Fruit fly (Drosophila melanogaster) whole organism, embryonic: ENCODE results near the gene CG7342.

Source experiments
- CG10147 ChIP-seq: fragments of 200-800 bp; sonication (Bioruptor generic); optimal IDR thresholded peaks from 2 replicates; lab custom pipeline; 2019; ENCODE audit warnings: missing biosample characterization, mild to moderate bottlenecking, missing genetic modification characterization, moderate library complexity
- CG11696 ChIP-seq: fragments of 200-800 bp; sonication (Bioruptor generic); IDR thresholded peaks from 2 replicates; pipeline ENCODE4 v1.3.6; 2022; ENCODE audit warnings: missing biosample characterization, missing genetic modification characterization
- CG1233 ChIP-seq: fragments of 200-800 bp; sonication (Bioruptor generic); optimal IDR thresholded peaks from 4 replicates; lab custom pipeline; 2018; ENCODE audit warnings: missing biosample characterization, mild to moderate bottlenecking, missing genetic modification characterization
- CG13123 ChIP-seq: fragments of 200-800 bp; sonication (Bioruptor generic); optimal IDR thresholded peaks from 2 replicates; lab custom pipeline; 2016; ENCODE audit warnings: missing biosample characterization, missing genetic modification characterization
- CG13424 ChIP-seq: fragments of 200-800 bp; sonication (Bioruptor generic); optimal IDR thresholded peaks from 2 replicates; lab custom pipeline; 2019; ENCODE audit warnings: missing biosample characterization, mild to moderate bottlenecking, missing genetic modification characterization, moderate library complexity
- CG15269 ChIP-seq: fragments of 200-800 bp; sonication (Bioruptor generic); optimal IDR thresholded peaks from 2 replicates; lab custom pipeline; 2018; ENCODE audit warnings: missing biosample characterization, mild to moderate bottlenecking, missing genetic modification characterization, moderate library complexity
- CG2129 ChIP-seq: fragments of 200-800 bp; sonication (Bioruptor generic); IDR thresholded peaks from 2 replicates; pipeline ENCODE4 v1.3.6; 2022; ENCODE audit warnings: missing biosample characterization, missing genetic modification characterization; ENCODE audit not compliant: partially characterized antibody
- CG3065 ChIP-seq: fragments of 200-800 bp; sonication (Bioruptor generic); optimal IDR thresholded peaks from 2 replicates; lab custom pipeline; 2016; ENCODE audit warnings: missing biosample characterization, missing genetic modification characterization
- CG31441 ChIP-seq: fragments of 200-800 bp; sonication (Bioruptor generic); IDR thresholded peaks from 2 replicates; pipeline ENCODE4 v1.3.6; 2022; ENCODE audit warnings: missing biosample characterization, missing genetic modification characterization
- CG34376 ChIP-seq: fragments of 200-800 bp; sonication (Bioruptor generic); optimal IDR thresholded peaks from 2 replicates; lab custom pipeline; 2018; ENCODE audit warnings: missing biosample characterization, mild to moderate bottlenecking, missing genetic modification characterization
- CG4404 ChIP-seq: fragments of 200-800 bp; sonication (Bioruptor generic); IDR thresholded peaks from 2 replicates; pipeline ENCODE4 v1.3.6; 2022; ENCODE audit warnings: missing biosample characterization, missing genetic modification characterization
- CG4424 ChIP-seq: fragments of 200-800 bp; sonication (Bioruptor generic); optimal IDR thresholded peaks from 3 replicates; lab custom pipeline; 2016; ENCODE audit warnings: missing biosample characterization, missing genetic modification characterization
- CG6175 ChIP-seq: fragments of 200-800 bp; sonication (Bioruptor generic); IDR thresholded peaks from 3 replicates; pipeline ENCODE4 v1.3.6; 2022; ENCODE audit warnings: missing biosample characterization, missing genetic modification characterization
- CG6254 ChIP-seq: fragments of 200-800 bp; sonication (Bioruptor generic); optimal IDR thresholded peaks from 3 replicates; lab custom pipeline; 2017; ENCODE audit warnings: mild to moderate bottlenecking, missing biosample characterization, missing genetic modification reagents, missing genetic modification characterization
- CG8290 ChIP-seq, 3 experiments: fragments of 200-800 bp; sonication (Bioruptor generic); optimal IDR thresholded peaks; 2 replicates each; lab custom pipeline; 2016 to 2019; ENCODE audit warnings: missing biosample characterization in 3 of 3, missing genetic modification characterization in 3 of 3, mild to moderate bottlenecking in 2 of 3, moderate library complexity in 1 of 3
- CkIIα-i1 ChIP-seq: fragments of 200-800 bp; sonication (Bioruptor generic); IDR thresholded peaks from 2 replicates; pipeline ENCODE4 v1.3.6; 2022; ENCODE audit warnings: missing biosample characterization, missing genetic modification characterization
- D19A ChIP-seq: fragments of 200-800 bp; optimal IDR thresholded peaks from 3 replicates; lab custom pipeline; 2019; ENCODE audit warnings: missing biosample characterization, mild to moderate bottlenecking, missing genetic modification characterization, moderate library complexity
- Doc3 ChIP-seq: fragments of 200-800 bp; sonication (Bioruptor generic); IDR thresholded peaks from 3 replicates; pipeline ENCODE4 v1.3.6; 2022; ENCODE audit warnings: missing biosample characterization, missing genetic modification characterization; ENCODE audit not compliant: partially characterized antibody
- Fer1 ChIP-seq: fragments of 200-800 bp; sonication (Bioruptor generic); optimal IDR thresholded peaks from 2 replicates; lab custom pipeline; 2017; ENCODE audit warnings: missing biosample characterization, mild to moderate bottlenecking, missing genetic modification characterization
- GATAe ChIP-seq: fragments of 200-800 bp; sonication (Bioruptor generic); conservative IDR thresholded peaks from 2 replicates; pipeline ENCODE4 v1.3.6; 2022; ENCODE audit warnings: missing biosample characterization, missing genetic modification characterization
- Hmr ChIP-seq: fragments of 200-800 bp; sonication (Bioruptor generic); optimal IDR thresholded peaks from 3 replicates; lab custom pipeline; 2017; ENCODE audit warnings: mild to moderate bottlenecking, missing biosample characterization, missing genetic modification reagents, missing genetic modification characterization
- Med ChIP-seq: fragments of 200-800 bp; sonication (Bioruptor generic); peaks from one replicate; lab custom pipeline; 2016; ENCODE audit warnings: missing biosample characterization, missing genetic modification characterization, mild to moderate bottlenecking, inconsistent platforms, moderate library complexity
- NK7.1 ChIP-seq: fragments of 200-800 bp; sonication (Bioruptor generic); optimal IDR thresholded peaks from 3 replicates; lab custom pipeline; 2016; ENCODE audit warnings: missing biosample characterization, missing genetic modification characterization
- PHDP ChIP-seq: fragments of 200-800 bp; sonication (Bioruptor generic); optimal IDR thresholded peaks from 3 replicates; lab custom pipeline; 2018; ENCODE audit warnings: missing biosample characterization, mild to moderate bottlenecking, missing genetic modification characterization, moderate library complexity
- Pdp1 ChIP-seq, 2 experiments: fragments of 200-800 bp; sonication (Bioruptor generic); optimal IDR thresholded peaks; 3 replicates each; lab custom pipeline; 2016; ENCODE audit warnings: missing biosample characterization in 2 of 2, missing genetic modification characterization in 2 of 2, mild to moderate bottlenecking in 1 of 2, moderate library complexity in 1 of 2
- Side ChIP-seq: fragments of 200-800 bp; sonication (Bioruptor generic); optimal IDR thresholded peaks from 2 replicates; lab custom pipeline; 2016; ENCODE audit warnings: missing biosample characterization, missing genetic modification characterization
- Sox100B ChIP-seq: fragments of 200-800 bp; sonication (Bioruptor generic); optimal IDR thresholded peaks from 3 replicates; lab custom pipeline; 2018; ENCODE audit warnings: missing biosample characterization, mild to moderate bottlenecking, missing genetic modification characterization
- al ChIP-seq: fragments of 200-800 bp; sonication (Bioruptor generic); IDR thresholded peaks from 2 replicates; pipeline ENCODE4 v1.3.6; 2022; ENCODE audit warnings: missing biosample characterization, missing genetic modification characterization
- cato ChIP-seq: fragments of 200-800 bp; sonication (Bioruptor generic); optimal IDR thresholded peaks from 2 replicates; lab custom pipeline; 2016; ENCODE audit warnings: missing biosample characterization, missing genetic modification characterization, borderline replicate concordance
- dimm ChIP-seq: fragments of 200-800 bp; sonication (Bioruptor generic); IDR thresholded peaks from 2 replicates; pipeline ENCODE4 v1.3.6; 2022; ENCODE audit warnings: missing biosample characterization, missing genetic modification characterization
- dmrt99B ChIP-seq: fragments of 200-800 bp; sonication (Bioruptor generic); optimal IDR thresholded peaks from 2 replicates; lab custom pipeline; 2018; ENCODE audit warnings: missing biosample characterization, mild to moderate bottlenecking, missing genetic modification characterization, moderate library complexity
- en ChIP-seq: fragments of 200-800 bp; sonication (Bioruptor generic); optimal IDR thresholded peaks from 2 replicates; lab custom pipeline; 2016; ENCODE audit warnings: missing biosample characterization, missing genetic modification characterization
- exex ChIP-seq: fragments of 200-800 bp; sonication (Bioruptor generic); optimal IDR thresholded peaks from 4 replicates; lab custom pipeline; 2018; ENCODE audit warnings: missing biosample characterization, mild to moderate bottlenecking, missing genetic modification characterization, moderate library complexity
- gcm ChIP-seq: fragments of 200-800 bp; sonication (Bioruptor generic); optimal IDR thresholded peaks from 2 replicates; lab custom pipeline; 2019; ENCODE audit warnings: missing biosample characterization, mild to moderate bottlenecking, missing genetic modification characterization, moderate library complexity
- gro ChIP-seq: fragments of 200-800 bp; sonication (Bioruptor generic); optimal IDR thresholded peaks from 2 replicates; lab custom pipeline; 2016; ENCODE audit warnings: missing biosample characterization, missing genetic modification characterization
- hb ChIP-seq: fragments of 200-800 bp; sonication (Bioruptor generic); IDR thresholded peaks from 3 replicates; pipeline ENCODE4 v1.3.6; 2022; ENCODE audit warnings: missing biosample characterization, missing genetic modification characterization; ENCODE audit not compliant: partially characterized antibody
- klu ChIP-seq: fragments of 200-800 bp; sonication (Bioruptor generic); IDR thresholded peaks from 2 replicates; pipeline ENCODE4 v1.3.6; 2022; ENCODE audit warnings: missing biosample characterization, missing genetic modification characterization
- knrl ChIP-seq: fragments of 200-800 bp; sonication (Bioruptor generic); IDR thresholded peaks from 3 replicates; pipeline ENCODE4 v1.3.6; 2022; ENCODE audit warnings: missing biosample characterization, missing genetic modification characterization; ENCODE audit not compliant: partially characterized antibody
- nmo ChIP-seq: fragments of 200-800 bp; sonication (Bioruptor generic); optimal IDR thresholded peaks from 2 replicates; lab custom pipeline; 2018; ENCODE audit warnings: missing biosample characterization, mild to moderate bottlenecking, missing genetic modification characterization, moderate library complexity
- onecut ChIP-seq: fragments of 200-800 bp; sonication (Bioruptor generic); IDR thresholded peaks from 2 replicates; pipeline ENCODE4 v1.3.6; 2022; ENCODE audit warnings: missing biosample characterization, missing genetic modification characterization
- otp ChIP-seq: fragments of 200-800 bp; sonication (Bioruptor generic); IDR thresholded peaks from 3 replicates; pipeline ENCODE4, ENCODE4 v1.3.6; 2022; ENCODE audit warnings: missing biosample characterization, missing genetic modification characterization
- pan ChIP-seq, 4 experiments: fragments of >200 bp in 3 of 4; fragments of 200-800 bp in 1 of 4; sonication (Bioruptor generic) in 1 of 4; optimal IDR thresholded peaks in 3 of 4; IDR thresholded peaks in 1 of 4; 2 replicates each; pipeline versions ENCODE4 v1.3.6 to Lab custom; 2017 to 2022; ENCODE audit warnings: missing biosample characterization in 2 of 4, missing genetic modification characterization in 2 of 4, mixed read lengths in 1 of 4
- pnt ChIP-seq: fragments of 200-800 bp; sonication (Bioruptor generic); optimal IDR thresholded peaks from 3 replicates; lab custom pipeline; 2016; ENCODE audit warnings: missing biosample characterization, missing genetic modification characterization
- psq ChIP-seq: fragments of 200-800 bp; sonication (Bioruptor generic); optimal IDR thresholded peaks from 2 replicates; lab custom pipeline; 2017; ENCODE audit warnings: missing biosample characterization, missing genetic modification characterization
- sd ChIP-seq: fragments of 200-800 bp; sonication (Bioruptor generic); optimal IDR thresholded peaks from 3 replicates; lab custom pipeline; 2018; ENCODE audit warnings: missing biosample characterization, mild to moderate bottlenecking, missing genetic modification characterization, moderate library complexity
- sima ChIP-seq: fragments of 200-800 bp; sonication (Bioruptor generic); optimal IDR thresholded peaks from 2 replicates; lab custom pipeline; 2016; ENCODE audit warnings: missing biosample characterization, missing genetic modification characterization
- slp2 ChIP-seq: fragments of 200-800 bp; sonication (Bioruptor generic); optimal IDR thresholded peaks from 2 replicates; lab custom pipeline; 2016; ENCODE audit warnings: missing biosample characterization, missing genetic modification characterization
- sna ChIP-seq: fragments of 200-800 bp; sonication (Bioruptor generic); IDR thresholded peaks from 2 replicates; pipeline ENCODE4 v1.3.6; 2022; ENCODE audit warnings: missing biosample characterization, missing genetic modification characterization; ENCODE audit not compliant: partially characterized antibody
- so ChIP-seq: fragments of 200-800 bp; sonication (Bioruptor generic); IDR thresholded peaks from 3 replicates; pipeline ENCODE4 v1.3.6; 2022; ENCODE audit warnings: missing biosample characterization, missing genetic modification characterization
- tin ChIP-seq: fragments of 200-800 bp; sonication (Bioruptor generic); optimal IDR thresholded peaks from 3 replicates; lab custom pipeline; 2016; ENCODE audit warnings: missing biosample characterization, missing genetic modification characterization

The CG7342 gene

DNA sequence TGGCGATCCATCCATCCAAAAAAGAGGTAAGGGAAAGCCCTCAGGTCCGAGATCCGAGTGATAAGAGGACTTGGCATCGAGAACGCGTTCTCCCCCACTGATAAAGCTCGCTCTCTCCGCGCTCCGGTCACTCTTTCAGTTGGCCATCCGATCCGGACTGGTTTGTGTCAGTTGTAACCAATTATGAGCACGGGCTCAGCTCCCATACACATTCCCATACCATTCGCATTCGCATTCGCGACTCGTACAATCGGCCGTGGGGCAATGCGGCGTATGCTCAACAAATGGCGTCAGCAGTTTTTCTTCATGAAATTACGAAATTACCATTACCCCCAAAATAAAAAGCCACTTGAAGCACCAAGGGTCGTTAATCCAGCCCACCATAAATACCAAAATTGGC is 21.3 kb downstream of the CG7342 start (continued):
- no peak for TF ChIP-seq hb (GFP tag; lab: Robert Waterston, UW)
- TF ChIP-seq CkIIα-i1, result no peak
- no peak for TF ChIP-seq klu
- TF ChIP-seq D19A, result no peak
- no peak for TF ChIP-seq CG1233 (GFP tag; lab: Kevin White, UChicago)
- TF ChIP-seq dimm (GFP tag; lab: Robert Waterston, UW), result no peak
- TF ChIP-seq sima (GFP tag; lab: Kevin White, UChicago), result no peak
- no peak for TF ChIP-seq CG2129 (GFP tag; lab: Robert Waterston, UW)
- TF ChIP-seq gcm (GFP tag; lab: Kevin White, UChicago), result no peak
- TF ChIP-seq CG8290 (GFP tag; optimal IDR thresholded peaks at IDR 0.05; lab: Kevin White, UChicago), result no peak
- TF ChIP-seq CG8290 (tag; optimal IDR thresholded peaks at IDR 0.05; lab: Kevin White, UChicago), result peak in 1 of 2 experiments; percentile 13
- TF ChIP-seq PHDP (tag; lab: Kevin White, UChicago), result no peak
- no peak for TF ChIP-seq onecut (GFP tag; lab: Robert Waterston, UW)
- peak; percentile 22 for TF ChIP-seq CG10147 (GFP tag; lab: Kevin White, UChicago)
- no peak for TF ChIP-seq nmo (GFP tag; lab: Kevin White, UChicago)
- TF ChIP-seq sna, result no peak
- no peak for TF ChIP-seq Pdp1 (GFP tag; optimal IDR thresholded peaks at IDR 0.05; lab: Kevin White, UChicago)
- no peak for TF ChIP-seq cato (GFP tag; lab: Kevin White, UChicago)
- TF ChIP-seq CG6254 (GFP tag; lab: Kevin White, UChicago), result no peak
- no peak for TF ChIP-seq dmrt99B (tag; lab: Kevin White, UChicago)
- TF ChIP-seq CG4404, result no peak
- no peak for TF ChIP-seq GATAe
- TF ChIP-seq gro, result peak; percentile 7
- no peak for TF ChIP-seq psq
- no peak for TF ChIP-seq pan (optimal IDR thresholded peaks at IDR 0.05; lab: Kevin White, UChicago)
- peak in 1 of 2 experiments; percentile 30 for TF ChIP-seq pan (GFP tag; optimal IDR thresholded peaks at IDR 0.05 in 1 of 2, IDR thresholded peaks at IDR 0.05 in 1 of 2)
- no peak for TF ChIP-seq CG3065 (GFP tag; lab: Kevin White, UChicago)
- TF ChIP-seq Med (GFP tag; lab: Kevin White, UChicago), result peak; percentile 70
- no peak for TF ChIP-seq otp (GFP tag; lab: Robert Waterston, UW)
- peak; percentile 19 for TF ChIP-seq exex
- no peak for TF ChIP-seq Side (GFP tag; lab: Kevin White, UChicago)
- no peak for TF ChIP-seq so (GFP tag; lab: Robert Waterston, UW)
- TF ChIP-seq CG6175 (GFP tag; lab: Robert Waterston, UW), result no peak
- TF ChIP-seq CG4424 (GFP tag; lab: Kevin White, UChicago), result no peak
- TF ChIP-seq CG13123 (GFP tag; lab: Kevin White, UChicago), result no peak
- TF ChIP-seq CG13424 (tag; lab: Kevin White, UChicago), result no peak
- TF ChIP-seq sd (tag; lab: Kevin White, UChicago), result peak; percentile 70
- TF ChIP-seq Doc3, result no peak
- no peak for TF ChIP-seq CG11696 (GFP tag; lab: Robert Waterston, UW)
- no peak for TF ChIP-seq knrl (GFP tag; lab: Robert Waterston, UW)
- no peak for TF ChIP-seq tin (GFP tag; lab: Kevin White, UChicago)
- TF ChIP-seq NK7.1 (GFP tag; lab: Kevin White, UChicago), result no peak
- TF ChIP-seq CG15269 (tag; lab: Kevin White, UChicago), result no peak
- TF ChIP-seq Sox100B (GFP tag; lab: Kevin White, UChicago), result no peak
- no peak for TF ChIP-seq pnt
- TF ChIP-seq en (GFP tag; lab: Kevin White, UChicago), result no peak
- no peak for TF ChIP-seq slp2 (GFP tag; lab: Kevin White, UChicago)
- no peak for TF ChIP-seq CG34376 (GFP tag; lab: Kevin White, UChicago)
- no peak for TF ChIP-seq Hmr (GFP tag; lab: Kevin White, UChicago)
- TF ChIP-seq CG31441 (GFP tag; lab: Robert Waterston, UW), result no peak
- no peak for TF ChIP-seq Fer1
- no peak for TF ChIP-seq al (GFP tag; lab: Robert Waterston, UW)
